Fruit fly (Drosophila melanogaster): ENCODE data around the gene ZnT63C.

ZnT63C gene

DNA sequence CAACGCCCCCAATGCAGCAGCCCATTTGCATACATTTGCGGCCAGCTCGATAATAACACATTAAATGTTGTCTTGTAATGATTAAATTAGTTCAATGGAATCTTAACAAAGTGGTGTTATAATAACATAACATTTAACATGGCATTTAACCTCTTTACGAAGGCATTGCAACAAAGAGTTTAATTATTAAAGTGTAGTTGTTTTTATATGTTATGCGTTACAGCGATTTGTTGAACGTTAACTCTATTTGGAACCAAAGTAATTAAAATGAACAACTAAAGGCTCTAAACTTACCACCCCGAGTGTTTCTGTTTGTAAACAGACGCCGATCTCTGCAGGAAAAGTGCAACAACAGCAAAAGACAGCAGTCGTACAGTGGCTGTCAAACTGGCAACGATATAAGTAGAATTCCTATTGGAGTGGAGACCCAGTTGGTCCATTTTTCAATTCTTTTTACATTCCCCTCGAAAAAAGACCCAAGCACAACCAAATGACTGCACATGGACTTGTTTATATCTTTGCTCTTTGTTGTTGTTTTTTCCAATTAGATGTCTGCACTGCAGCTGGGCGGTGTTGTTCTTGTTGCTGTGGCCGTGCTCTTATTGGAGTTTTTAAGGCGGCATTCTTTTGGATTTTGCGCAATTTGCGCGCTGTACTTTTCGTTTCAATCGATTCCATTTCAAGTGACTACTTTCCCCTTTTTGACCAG lies 35.5 kb downstream of the ZnT63C start:
- peak; percentile 70 for TF ChIP-seq CG6808 (GFP tag; optimal IDR thresholded peaks at IDR 0.05)
- TF ChIP-seq CG4318 (GFP tag; optimal IDR thresholded peaks at IDR 0.05): peak; percentile 65
- TF ChIP-seq esn (GFP tag; optimal IDR thresholded peaks at IDR 0.05): no peak
- TF ChIP-seq CG16779 (tag; optimal IDR thresholded peaks at IDR 0.05): peak; percentile 30
- TF ChIP-seq Lpt (GFP tag; optimal IDR thresholded peaks at IDR 0.05): peak; percentile 1
- TF ChIP-seq dac (GFP tag; optimal IDR thresholded peaks at IDR 0.05): peak; percentile 59
- TF ChIP-seq CG10669 (GFP tag; optimal IDR thresholded peaks at IDR 0.05): peak; percentile 75
- peak; percentile 12 for TF ChIP-seq net (GFP tag; optimal IDR thresholded peaks at IDR 0.05)
- peak; percentile 44 for TF ChIP-seq CG9139 (GFP tag; optimal IDR thresholded peaks at IDR 0.05)
- TF ChIP-seq OdsH (GFP tag; optimal IDR thresholded peaks at IDR 0.05): peak; percentile 48
- TF ChIP-seq CG6163 (GFP tag; IDR thresholded peaks at IDR 0.05): peak; percentile 41; the same call in 2 of the 3 replicates
- peak; percentile 79 for TF ChIP-seq Ets96B (tag; optimal IDR thresholded peaks at IDR 0.05)
- peak; percentile 37 for TF ChIP-seq CG11762 (GFP tag; optimal IDR thresholded peaks at IDR 0.05; ENCODE audit: insufficient read depth)
- peak; percentile 18 for TF ChIP-seq topi (GFP tag; optimal IDR thresholded peaks at IDR 0.05)
- no peak for TF ChIP-seq Met (GFP tag; optimal IDR thresholded peaks at IDR 0.05)
- no peak; the same call in 1 of the 2 replicates for TF ChIP-seq Gug (GFP tag; IDR thresholded peaks at IDR 0.05)
- no peak for TF ChIP-seq CG1621 (tag; optimal IDR thresholded peaks at IDR 0.05)
- peak; percentile 8 for TF ChIP-seq CG10631 (GFP tag; optimal IDR thresholded peaks at IDR 0.05)
- peak; percentile 75 for TF ChIP-seq eg (GFP tag; IDR thresholded peaks at IDR 0.05)
- peak; percentile 89 for TF ChIP-seq CG8119 (GFP tag; IDR thresholded peaks at IDR 0.05)
- TF ChIP-seq CG6276 (GFP tag; optimal IDR thresholded peaks at IDR 0.05): peak; percentile 78
- no peak for TF ChIP-seq svp (GFP tag)
- peak; percentile 77 for TF ChIP-seq CG3032 (tag; optimal IDR thresholded peaks at IDR 0.05)
- no peak for TF ChIP-seq Eip75B (GFP tag; optimal IDR thresholded peaks at IDR 0.05)
- peak; percentile 55 for TF ChIP-seq CG3919 (GFP tag; optimal IDR thresholded peaks at IDR 0.05)
- TF ChIP-seq CG32006 (GFP tag; optimal IDR thresholded peaks at IDR 0.05): peak; percentile 85
- TF ChIP-seq cyc (GFP tag; optimal IDR thresholded peaks at IDR 0.05): no peak
- peak; percentile 44 for TF ChIP-seq Sox14 (GFP tag; optimal IDR thresholded peaks at IDR 0.05)
- TF ChIP-seq salr (GFP tag; optimal IDR thresholded peaks at IDR 0.05): peak in 1 of 2 experiments; percentile 51
- peak; percentile 77 for TF ChIP-seq CG15336 (GFP tag; IDR thresholded peaks at IDR 0.05)
- no peak for TF ChIP-seq Blimp-1 (GFP tag; optimal IDR thresholded peaks at IDR 0.05)
- peak; percentile 70 for TF ChIP-seq spab (GFP tag; optimal IDR thresholded peaks at IDR 0.05)
- TF ChIP-seq achi (GFP tag; optimal IDR thresholded peaks at IDR 0.05): peak; percentile 40
- TF ChIP-seq Hr4 (GFP tag; optimal IDR thresholded peaks at IDR 0.05): peak; percentile 76
- TF ChIP-seq CG7368 (GFP tag; optimal IDR thresholded peaks at IDR 0.05): peak; percentile 8
- peak; percentile 58 for TF ChIP-seq Eip78C (GFP tag)
- TF ChIP-seq pdm3 (GFP tag; optimal IDR thresholded peaks at IDR 0.05): peak; percentile 23

DNA sequence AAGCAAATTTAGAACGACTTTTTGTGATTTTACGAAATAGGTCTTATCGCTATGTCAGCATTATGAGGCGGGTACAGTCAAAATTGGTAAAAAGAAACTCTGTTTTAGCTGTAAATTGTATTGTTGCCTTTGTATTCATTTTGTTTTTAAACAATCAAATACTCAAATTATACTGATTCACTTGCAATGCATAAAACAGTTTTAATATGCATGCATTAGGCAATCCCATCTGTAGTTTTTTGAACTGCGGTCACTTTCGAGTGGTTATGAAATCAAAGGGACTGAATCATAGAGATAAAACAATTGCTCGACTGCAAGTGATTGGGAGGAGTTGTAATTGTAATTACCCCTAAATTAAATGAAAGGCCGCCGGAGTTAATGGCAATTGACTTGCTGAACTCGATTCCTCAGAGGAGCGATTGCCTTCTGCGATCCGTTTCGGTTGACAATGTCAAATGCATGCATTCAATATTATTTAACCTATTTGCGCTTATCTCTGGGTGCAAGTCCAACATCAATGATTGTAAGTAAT lies 36.3 kb downstream of the ZnT63C start:
- TF ChIP-seq Hr39 (GFP tag; optimal IDR thresholded peaks at IDR 0.05) (peak; percentile 39), Met (GFP tag; optimal IDR thresholded peaks at IDR 0.05) (peak; percentile 37), CG6276 (GFP tag; optimal IDR thresholded peaks at IDR 0.05) (no peak), CG34406 (GFP tag; optimal IDR thresholded peaks at IDR 0.05) (no peak), vri (GFP tag; optimal IDR thresholded peaks at IDR 0.05) (peak; percentile 65), CG11762 (GFP tag; optimal IDR thresholded peaks at IDR 0.05; ENCODE audit: insufficient read depth) (no peak), svp (GFP tag) (peak; percentile 94), CG10631 (GFP tag; optimal IDR thresholded peaks at IDR 0.05) (no peak), fd85E (GFP tag; optimal IDR thresholded peaks at IDR 0.05) (no peak), esn (GFP tag; optimal IDR thresholded peaks at IDR 0.05) (peak; percentile 6), CG1621 (tag; optimal IDR thresholded peaks at IDR 0.05) (no peak)

Measured in whole organism, prepupa.